Worm (Caenorhabditis elegans): Measurements from ENCODE around the gene ubq-1.

ubq-1 gene

DNA sequence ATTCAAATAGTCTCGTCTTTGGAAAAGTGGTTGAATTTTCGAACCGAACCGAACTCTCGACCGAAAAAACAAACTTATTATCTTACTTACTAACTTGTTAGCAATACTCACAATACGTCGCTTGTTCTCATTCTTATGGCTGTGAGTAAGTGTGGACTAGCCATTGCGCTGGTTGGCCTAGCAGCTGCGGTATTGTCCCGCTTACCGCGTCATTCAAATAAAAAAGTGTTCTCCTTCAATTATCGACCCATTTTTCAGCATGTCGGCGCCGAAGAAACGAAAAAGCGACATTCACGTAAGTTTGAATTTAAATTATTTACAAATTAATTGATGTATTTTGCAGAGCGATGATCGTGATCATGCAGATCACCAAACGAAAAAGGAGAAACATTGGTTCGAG, 19.0 kb downstream of the ubq-1 start:
- TF ChIP-seq med-1 (GFP tag; optimal IDR thresholded peaks at IDR 0.05; ENCODE audit: insufficient read depth): no peak
- no peak for TF ChIP-seq cog-1 (tag; optimal IDR thresholded peaks at IDR 0.05)
- TF ChIP-seq ztf-29 (GFP tag; IDR thresholded peaks at IDR 0.05): no peak
- TF ChIP-seq klf-2 (GFP tag; conservative IDR thresholded peaks at IDR 0.05): no peak
- no peak for TF ChIP-seq ztf-23 (GFP tag; IDR thresholded peaks at IDR 0.05)
- TF ChIP-seq T22C8.4 (GFP tag; IDR thresholded peaks at IDR 0.05): no peak

DNA sequence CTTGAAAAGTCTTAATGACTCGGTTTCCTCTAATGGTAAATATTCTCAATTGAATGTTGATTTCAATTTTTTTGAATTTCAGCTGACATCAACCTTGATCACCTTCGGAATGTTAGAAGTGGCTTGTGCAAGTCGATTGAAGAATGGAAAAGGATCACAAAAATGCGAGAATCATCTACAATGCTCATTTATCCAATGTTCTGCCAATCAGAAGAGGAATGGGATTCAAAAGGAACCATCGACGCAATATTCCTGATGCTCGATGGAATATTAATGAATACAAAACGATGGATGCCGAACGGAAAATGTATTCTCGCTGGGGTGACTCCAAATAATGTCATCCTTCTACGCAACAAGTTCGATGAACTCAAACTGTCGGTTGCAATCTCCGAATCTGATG, 21.5 kb downstream of the ubq-1 start:
- TF ChIP-seq ref-1 (GFP tag; conservative IDR thresholded peaks at IDR 0.05) (no peak), ztf-29 (GFP tag; IDR thresholded peaks at IDR 0.05) (no peak), klf-2 (GFP tag; conservative IDR thresholded peaks at IDR 0.05) (no peak), tab-1 (GFP tag; IDR thresholded peaks at IDR 0.05) (no peak), med-1 (GFP tag; optimal IDR thresholded peaks at IDR 0.05; ENCODE audit: insufficient read depth) (no peak), ztf-23 (GFP tag; IDR thresholded peaks at IDR 0.05) (no peak), flt-1 (GFP tag; IDR thresholded peaks at IDR 0.05) (no peak)

DNA sequence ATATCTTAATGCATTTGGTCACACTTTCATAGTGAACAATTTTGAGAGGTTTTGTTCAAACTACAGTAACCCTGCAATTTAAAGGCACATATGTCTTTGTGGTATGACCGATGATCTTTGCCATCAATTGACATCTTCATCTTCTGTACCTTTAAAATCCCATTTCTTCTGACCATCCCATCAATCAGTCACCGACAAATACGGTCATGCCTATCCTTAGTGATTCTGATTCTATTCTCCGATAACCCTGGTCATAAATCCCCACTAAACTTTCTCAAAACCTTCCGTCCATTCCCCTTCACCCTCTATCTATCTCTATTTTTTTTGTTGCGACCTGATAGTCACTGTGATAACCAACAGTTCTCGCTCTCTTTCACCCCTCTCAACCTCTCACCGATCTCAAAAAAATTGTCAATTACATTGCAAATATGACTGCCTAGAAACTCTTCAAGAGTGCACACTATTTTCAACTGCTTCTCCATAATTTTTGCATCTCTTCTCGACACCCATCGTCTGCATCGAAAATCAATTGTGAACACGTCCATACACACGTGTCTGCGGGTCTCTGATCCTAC, 24.1 kb downstream of the ubq-1 start:
- TF ChIP-seq ztf-23 (GFP tag; IDR thresholded peaks at IDR 0.05): no peak
- TF ChIP-seq cog-1 (tag; optimal IDR thresholded peaks at IDR 0.05): no peak
- TF ChIP-seq flt-1 (GFP tag; IDR thresholded peaks at IDR 0.05): no peak
- no peak for TF ChIP-seq ref-1 (GFP tag; conservative IDR thresholded peaks at IDR 0.05)
- TF ChIP-seq tab-1 (GFP tag; IDR thresholded peaks at IDR 0.05): no peak
- TF ChIP-seq klf-2 (GFP tag; conservative IDR thresholded peaks at IDR 0.05): no peak
- no peak for TF ChIP-seq med-1 (GFP tag; optimal IDR thresholded peaks at IDR 0.05; ENCODE audit: insufficient read depth)
- no peak for TF ChIP-seq T22C8.4 (GFP tag; IDR thresholded peaks at IDR 0.05)
- TF ChIP-seq ztf-29 (GFP tag; IDR thresholded peaks at IDR 0.05): no peak

DNA sequence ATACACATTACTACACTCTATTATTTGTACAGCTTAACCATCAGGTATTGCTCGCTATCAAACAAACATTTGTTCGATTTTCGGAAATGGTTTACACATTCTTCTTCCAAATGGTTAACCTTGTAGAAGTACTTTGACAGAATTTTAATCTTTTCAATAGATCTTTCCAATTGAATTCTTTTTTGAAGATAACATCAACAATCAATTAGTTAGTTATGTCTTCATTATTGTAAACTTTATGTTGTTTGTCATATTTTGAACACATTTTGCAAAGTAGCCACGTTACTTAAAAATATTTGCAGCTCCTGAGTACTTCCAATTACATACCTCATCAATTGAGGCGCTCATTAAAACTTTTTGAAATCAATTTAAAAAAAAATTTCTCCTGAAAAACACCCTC, 25.3 kb downstream of the ubq-1 start:
- TF ChIP-seq ztf-29 (GFP tag; IDR thresholded peaks at IDR 0.05) (no peak), klf-2 (GFP tag; conservative IDR thresholded peaks at IDR 0.05) (no peak), T22C8.4 (GFP tag; IDR thresholded peaks at IDR 0.05) (no peak), flt-1 (GFP tag; IDR thresholded peaks at IDR 0.05) (no peak), ztf-23 (GFP tag; IDR thresholded peaks at IDR 0.05) (no peak)

DNA sequence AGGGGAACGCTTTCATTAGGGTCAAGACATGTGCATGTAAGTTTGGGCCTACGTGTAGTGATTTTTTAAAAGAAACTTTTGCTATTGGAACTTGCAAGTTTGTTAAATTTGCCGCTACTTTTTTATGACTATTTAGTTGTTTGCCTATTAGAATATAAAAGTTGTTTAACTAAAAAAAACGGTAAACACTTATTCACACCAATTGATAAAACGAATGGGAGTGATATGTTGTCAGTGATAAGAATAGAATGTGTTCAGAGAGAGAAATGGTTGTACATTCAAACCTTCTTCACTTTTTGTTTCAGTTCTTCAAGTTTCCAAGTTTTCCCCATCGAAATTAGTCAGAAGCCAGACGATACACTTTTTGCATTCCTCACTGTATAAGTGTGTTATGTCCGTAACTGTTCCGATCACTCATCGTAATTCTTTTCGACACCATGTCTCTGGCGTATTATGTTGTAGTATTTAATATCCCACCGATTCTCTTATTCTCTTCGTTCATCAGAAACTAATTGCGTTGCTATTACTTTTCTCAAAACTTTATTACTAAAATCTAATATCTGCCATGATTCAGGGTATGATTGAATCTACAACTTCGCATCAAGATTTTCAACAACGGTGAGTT, 25.9 kb downstream of the ubq-1 start, which contains the start of gene dct-6:
dct-6 (plus strand) TSS at position 575 of the 625 bp plus-strand sequence.
- no peak for TF ChIP-seq tab-1 (GFP tag; IDR thresholded peaks at IDR 0.05)
- TF ChIP-seq cog-1 (tag; optimal IDR thresholded peaks at IDR 0.05): no peak
- TF ChIP-seq ztf-23 (GFP tag; IDR thresholded peaks at IDR 0.05): no peak
- no peak for TF ChIP-seq med-1 (GFP tag; optimal IDR thresholded peaks at IDR 0.05; ENCODE audit: insufficient read depth)
- TF ChIP-seq T22C8.4 (GFP tag; IDR thresholded peaks at IDR 0.05): no peak
- no peak for TF ChIP-seq ref-1 (GFP tag; conservative IDR thresholded peaks at IDR 0.05)
- TF ChIP-seq ztf-29 (GFP tag; IDR thresholded peaks at IDR 0.05): no peak
- no peak for TF ChIP-seq flt-1 (GFP tag; IDR thresholded peaks at IDR 0.05)
- no peak for TF ChIP-seq klf-2 (GFP tag; conservative IDR thresholded peaks at IDR 0.05)

DNA sequence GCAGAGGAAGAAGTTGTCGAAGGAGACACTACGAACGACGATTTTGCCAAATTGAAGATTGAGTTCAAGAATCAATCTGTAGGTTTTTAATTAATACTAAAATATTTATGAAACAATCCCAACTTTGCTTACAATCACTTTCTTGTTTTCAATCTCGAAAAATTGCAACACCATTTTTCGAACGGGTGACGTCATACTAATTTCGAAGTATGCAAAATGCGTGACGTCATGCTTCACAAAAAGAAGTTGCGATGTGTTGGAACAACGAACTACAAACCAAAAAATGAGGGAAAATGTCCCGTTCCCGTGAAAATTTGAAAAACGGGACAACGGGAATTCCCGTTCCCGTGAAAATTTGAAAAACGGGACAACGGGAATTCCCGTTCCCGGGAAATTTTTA, 27.6 kb downstream of the ubq-1 start:
- TF ChIP-seq ztf-29 (GFP tag; IDR thresholded peaks at IDR 0.05) (no peak), T22C8.4 (GFP tag; IDR thresholded peaks at IDR 0.05) (no peak), flt-1 (GFP tag; IDR thresholded peaks at IDR 0.05) (no peak), klf-2 (GFP tag; conservative IDR thresholded peaks at IDR 0.05) (no peak), med-1 (GFP tag; optimal IDR thresholded peaks at IDR 0.05; ENCODE audit: insufficient read depth) (no peak), tab-1 (GFP tag; IDR thresholded peaks at IDR 0.05) (no peak), ref-1 (GFP tag; conservative IDR thresholded peaks at IDR 0.05) (no peak), ztf-23 (GFP tag; IDR thresholded peaks at IDR 0.05) (no peak)

DNA sequence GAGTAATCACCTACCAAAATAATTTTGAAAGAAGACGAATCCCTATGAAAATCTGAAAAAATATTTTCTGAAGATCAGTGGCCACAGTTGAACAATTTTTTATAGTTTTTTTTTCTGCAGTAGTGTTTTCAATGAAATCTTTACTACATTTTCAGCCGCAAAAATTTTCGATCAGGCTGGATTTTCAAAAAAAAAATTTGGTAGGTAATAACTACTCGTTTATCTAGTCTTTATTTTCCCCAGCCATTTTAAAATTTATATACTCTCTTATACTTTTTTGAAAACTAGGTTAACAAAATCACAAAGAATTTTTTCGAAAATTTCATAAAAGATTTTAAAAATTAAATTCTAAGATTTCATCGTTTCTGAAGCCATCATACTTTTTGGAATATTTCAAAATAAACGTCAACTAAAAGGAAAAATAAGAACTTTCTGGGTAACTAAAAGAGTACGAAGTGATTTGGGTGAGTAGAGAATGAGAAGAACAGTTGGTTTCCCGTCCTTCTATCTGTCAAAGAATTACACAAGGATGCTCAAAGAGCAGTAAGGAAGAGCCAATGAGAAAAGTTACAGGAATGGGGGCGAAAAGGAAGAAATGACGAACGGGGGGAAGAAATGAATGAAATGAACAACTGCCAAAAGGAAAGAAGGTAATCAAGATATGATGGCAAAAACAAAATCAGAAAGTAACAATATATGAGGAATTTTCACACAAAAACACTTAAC, 35.1 kb downstream of the ubq-1 start, which contains the start of gene mlp-1:
mlp-1 (minus strand) TSS at position 51 of the 726 bp plus-strand sequence.
- TF ChIP-seq klf-2 (GFP tag; conservative IDR thresholded peaks at IDR 0.05): no peak
- no peak for TF ChIP-seq ref-1 (GFP tag; conservative IDR thresholded peaks at IDR 0.05)
- TF ChIP-seq flt-1 (GFP tag; IDR thresholded peaks at IDR 0.05): no peak
- no peak for TF ChIP-seq T22C8.4 (GFP tag; IDR thresholded peaks at IDR 0.05)
- no peak for TF ChIP-seq ztf-29 (GFP tag; IDR thresholded peaks at IDR 0.05)
- no peak for TF ChIP-seq med-1 (GFP tag; optimal IDR thresholded peaks at IDR 0.05; ENCODE audit: insufficient read depth)
- TF ChIP-seq cog-1 (tag; optimal IDR thresholded peaks at IDR 0.05): no peak
- no peak for TF ChIP-seq ztf-23 (GFP tag; IDR thresholded peaks at IDR 0.05)
- TF ChIP-seq tab-1 (GFP tag; IDR thresholded peaks at IDR 0.05): no peak

DNA sequence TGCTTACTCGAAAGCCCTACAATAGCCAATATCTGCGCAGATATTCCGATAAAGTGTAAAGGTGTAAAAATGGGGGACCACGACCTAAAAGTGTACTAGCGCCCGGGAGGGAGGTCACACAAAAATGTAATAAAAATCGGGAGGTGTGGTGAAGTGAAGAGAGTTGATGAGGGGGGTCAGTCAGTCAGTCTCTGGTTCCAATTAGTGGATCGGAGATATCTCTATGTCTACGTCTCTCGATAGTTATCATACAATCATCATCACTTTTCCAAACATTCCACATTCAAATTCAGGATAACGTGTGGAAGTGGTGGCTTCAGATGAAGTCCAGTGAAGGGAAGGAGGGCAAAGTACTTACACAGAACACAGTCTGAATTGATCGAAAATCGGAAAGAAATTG, 36.0 kb downstream of the ubq-1 start:
- TF ChIP-seq med-1 (GFP tag; optimal IDR thresholded peaks at IDR 0.05; ENCODE audit: insufficient read depth) (no peak), T22C8.4 (GFP tag; IDR thresholded peaks at IDR 0.05) (no peak), cog-1 (tag; optimal IDR thresholded peaks at IDR 0.05) (no peak), ref-1 (GFP tag; conservative IDR thresholded peaks at IDR 0.05) (no peak), flt-1 (GFP tag; IDR thresholded peaks at IDR 0.05) (no peak), tab-1 (GFP tag; IDR thresholded peaks at IDR 0.05) (no peak), ztf-23 (GFP tag; IDR thresholded peaks at IDR 0.05) (no peak), ztf-29 (GFP tag; IDR thresholded peaks at IDR 0.05) (no peak), klf-2 (GFP tag; conservative IDR thresholded peaks at IDR 0.05) (no peak)

DNA sequence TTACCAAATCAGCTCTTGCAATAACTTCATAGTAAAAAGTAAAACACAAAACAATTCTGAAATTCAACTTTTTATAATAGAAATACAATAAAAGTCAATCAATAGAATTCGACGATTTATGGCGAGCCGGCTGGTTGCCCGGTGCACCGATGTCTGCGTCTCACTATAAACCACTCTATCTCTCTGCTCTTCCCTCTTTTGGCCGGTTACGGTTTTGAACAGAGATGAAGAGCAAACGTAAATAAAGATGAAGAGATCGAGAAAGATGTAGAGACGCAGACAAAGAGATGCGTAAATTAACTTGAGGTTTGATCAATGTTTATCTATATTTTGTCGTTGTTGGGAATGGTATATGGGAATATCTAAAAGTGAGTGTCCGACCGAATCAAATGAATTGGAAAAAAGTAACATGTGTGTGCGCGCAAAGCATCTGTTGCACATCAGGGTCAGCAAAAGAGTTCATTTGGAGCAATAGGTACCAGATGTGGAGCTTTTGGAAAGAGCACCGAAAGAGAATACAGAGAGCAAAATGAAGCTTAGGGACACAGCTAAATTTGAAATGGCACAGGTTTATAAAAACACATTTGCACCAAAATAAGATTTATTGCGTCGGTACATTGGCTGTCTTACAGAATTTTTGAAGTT, 40.3 kb downstream of the ubq-1 start:
- TF ChIP-seq ref-1 (GFP tag; conservative IDR thresholded peaks at IDR 0.05) (no peak), ztf-23 (GFP tag; IDR thresholded peaks at IDR 0.05) (no peak), cog-1 (tag; optimal IDR thresholded peaks at IDR 0.05) (no peak), tab-1 (GFP tag; IDR thresholded peaks at IDR 0.05) (no peak), T22C8.4 (GFP tag; IDR thresholded peaks at IDR 0.05) (no peak), flt-1 (GFP tag; IDR thresholded peaks at IDR 0.05) (no peak), ztf-29 (GFP tag; IDR thresholded peaks at IDR 0.05) (no peak), med-1 (GFP tag; optimal IDR thresholded peaks at IDR 0.05; ENCODE audit: insufficient read depth) (no peak), klf-2 (GFP tag; conservative IDR thresholded peaks at IDR 0.05) (no peak)

All from whole organism, midembryonic.